Worm (Caenorhabditis elegans) whole organism, midembryonic: ENCODE measurements around the gene srw-109.

ENCODE experiments used
- T22C8.4 ChIP-seq: fragments of 200-800 bp; sonication (Bioruptor generic); IDR thresholded peaks from 2 replicates; pipeline ENCODE4 v1.3.6; 2022; ENCODE audit warnings: missing genetic modification characterization, missing compliant biosample characterization
- cog-1 ChIP-seq: sonication (generic microtip); optimal IDR thresholded peaks from 2 replicates; lab custom pipeline; 2016; ENCODE audit warnings: missing genetic modification characterization, missing compliant biosample characterization
- flt-1 ChIP-seq: fragments of 200-800 bp; sonication (Bioruptor generic); IDR thresholded peaks from 2 replicates; pipeline ENCODE4 v1.3.6; 2022; ENCODE audit warnings: missing genetic modification characterization, missing compliant biosample characterization
- klf-2 ChIP-seq: fragments of 200-800 bp; sonication (Bioruptor generic); conservative IDR thresholded peaks from 2 replicates; pipeline ENCODE4 v1.3.6; 2022; ENCODE audit warnings: missing genetic modification reagents, missing genetic modification characterization, missing compliant biosample characterization
- med-1 ChIP-seq: sonication (generic microtip); optimal IDR thresholded peaks from 2 replicates; lab custom pipeline; 2017; ENCODE audit warnings: missing genetic modification characterization, mild to moderate bottlenecking, missing compliant biosample characterization, antibody characterized with exemption, missing genetic modification reagents; ENCODE audit not compliant: insufficient read depth
- ref-1 ChIP-seq: fragments of 200-800 bp; sonication (Bioruptor generic); conservative IDR thresholded peaks from 2 replicates; pipeline ENCODE4 v1.3.6; 2022; ENCODE audit warnings: missing genetic modification reagents, missing genetic modification characterization, missing compliant biosample characterization
- tab-1 ChIP-seq: fragments of 200-800 bp; sonication (Bioruptor generic); IDR thresholded peaks from 2 replicates; pipeline ENCODE4 v1.3.6; 2022; ENCODE audit warnings: missing genetic modification characterization, missing compliant biosample characterization
- ztf-23 ChIP-seq: fragments of 200-800 bp; sonication (Bioruptor generic); IDR thresholded peaks from 2 replicates; pipeline ENCODE4 v1.3.6; 2022; ENCODE audit warnings: missing genetic modification reagents, missing genetic modification characterization, missing compliant biosample characterization
- ztf-29 ChIP-seq: fragments of 200-800 bp; sonication (Bioruptor generic); IDR thresholded peaks from 2 replicates; pipeline ENCODE4 v1.3.6; 2022; ENCODE audit warnings: missing genetic modification reagents, missing genetic modification characterization, missing compliant biosample characterization

The srw-109 gene

ce11 chrV:638328-638727 is 29.6 kb upstream of the srw-109 start, which contains the start of gene srj-37:
srj-37 (plus strand) TSS chrV:638628.
- TF ChIP-seq ztf-29 (GFP tag; lab: Robert Waterston, UW) (no peak), flt-1 (GFP tag; lab: Robert Waterston, UW) (no peak), klf-2 (no peak), ztf-23 (no peak), tab-1 (GFP tag; lab: Robert Waterston, UW) (no peak), cog-1 (no peak), T22C8.4 (GFP tag; lab: Robert Waterston, UW) (no peak), ref-1 (GFP tag; lab: Robert Waterston, UW) (no peak), med-1 (no peak)

ce11 chrV:636281-636680 is 27.5 kb upstream of the srw-109 start, which contains the start of gene pals-31:
pals-31 (plus strand) TSS chrV:636581.
- no peak for TF ChIP-seq cog-1
- no peak for TF ChIP-seq med-1
- no peak for TF ChIP-seq tab-1 (GFP tag; lab: Robert Waterston, UW)
- no peak for TF ChIP-seq ztf-29 (GFP tag; lab: Robert Waterston, UW)
- TF ChIP-seq ztf-23 = no peak
- TF ChIP-seq T22C8.4 (GFP tag; lab: Robert Waterston, UW) = no peak
- TF ChIP-seq klf-2 = no peak
- no peak for TF ChIP-seq flt-1 (GFP tag; lab: Robert Waterston, UW)
- TF ChIP-seq ref-1 (GFP tag; lab: Robert Waterston, UW) = no peak

ce11 chrV:635630-636029 is 26.9 kb upstream of the srw-109 start:
- TF ChIP-seq ztf-29 (GFP tag; lab: Robert Waterston, UW) = no peak
- no peak for TF ChIP-seq T22C8.4 (GFP tag; lab: Robert Waterston, UW)
- no peak for TF ChIP-seq tab-1 (GFP tag; lab: Robert Waterston, UW)
- no peak for TF ChIP-seq flt-1 (GFP tag; lab: Robert Waterston, UW)
- no peak for TF ChIP-seq ref-1 (GFP tag; lab: Robert Waterston, UW)
- no peak for TF ChIP-seq cog-1

- TF ChIP-seq ztf-29 (GFP tag; lab: Robert Waterston, UW) (no peak), flt-1 (GFP tag; lab: Robert Waterston, UW) (no peak), klf-2 (no peak), ztf-23 (no peak)
Measured at ce11 chrV:634855-635254, 26.1 kb upstream of the srw-109 start, which contains the start of gene F48G7.10. F48G7.10 (minus strand) TSS chrV:634955.

- TF ChIP-seq cog-1 (no peak), ztf-29 (GFP tag; lab: Robert Waterston, UW) (no peak), ztf-23 (no peak), tab-1 (GFP tag; lab: Robert Waterston, UW) (no peak), med-1 (no peak), flt-1 (GFP tag; lab: Robert Waterston, UW) (no peak), T22C8.4 (GFP tag; lab: Robert Waterston, UW) (no peak), klf-2 (no peak), ref-1 (GFP tag; lab: Robert Waterston, UW) (no peak)
Measured at ce11 chrV:631832-632231, 23.1 kb upstream of the srw-109 start.

- no peak for TF ChIP-seq tab-1 (GFP tag; lab: Robert Waterston, UW)
- no peak for TF ChIP-seq ztf-23
- no peak for TF ChIP-seq klf-2
Measured at ce11 chrV:628527-628926, 19.8 kb upstream of the srw-109 start, which contains the start of gene F48G7.9. F48G7.9 (minus strand) TSS chrV:628627.

- no peak for TF ChIP-seq T22C8.4 (GFP tag; lab: Robert Waterston, UW)
- no peak for TF ChIP-seq ref-1 (GFP tag; lab: Robert Waterston, UW)
Measured at ce11 chrV:627585-627984, 18.8 kb upstream of the srw-109 start, which contains the start of gene F48G7.8. F48G7.8 (minus strand) TSS chrV:627685.

- TF ChIP-seq cog-1 (no peak), T22C8.4 (GFP tag; lab: Robert Waterston, UW) (no peak), tab-1 (GFP tag; lab: Robert Waterston, UW) (no peak), ztf-23 (no peak), ref-1 (GFP tag; lab: Robert Waterston, UW) (no peak), ztf-29 (GFP tag; lab: Robert Waterston, UW) (no peak), med-1 (no peak), klf-2 (no peak), flt-1 (GFP tag; lab: Robert Waterston, UW) (no peak)
Measured at ce11 chrV:626321-626720, 17.6 kb upstream of the srw-109 start, which contains the start of gene F48G7.7. F48G7.7 (minus strand) TSS chrV:626421.

- TF ChIP-seq ref-1 (GFP tag; lab: Robert Waterston, UW) (no peak), ztf-29 (GFP tag; lab: Robert Waterston, UW) (no peak), flt-1 (GFP tag; lab: Robert Waterston, UW) (no peak), klf-2 (no peak), T22C8.4 (GFP tag; lab: Robert Waterston, UW) (no peak), cog-1 (no peak), tab-1 (GFP tag; lab: Robert Waterston, UW) (no peak), med-1 (no peak), ztf-23 (no peak)
Measured at ce11 chrV:624922-625321, 16.2 kb upstream of the srw-109 start, which contains the start of gene srt-17. srt-17 (minus strand) TSS chrV:625022.

ce11 chrV:622902-623301 is 14.2 kb upstream of the srw-109 start, which contains the start of gene F48G7.5:
F48G7.5 (minus strand) TSS chrV:622935.
- TF ChIP-seq med-1 (no peak), ztf-23 (no peak), tab-1 (GFP tag; lab: Robert Waterston, UW) (no peak), flt-1 (GFP tag; lab: Robert Waterston, UW) (no peak), ztf-29 (GFP tag; lab: Robert Waterston, UW) (no peak), T22C8.4 (GFP tag; lab: Robert Waterston, UW) (no peak), klf-2 (no peak), cog-1 (no peak), ref-1 (GFP tag; lab: Robert Waterston, UW) (no peak)

- TF ChIP-seq ref-1 (GFP tag; lab: Robert Waterston, UW) (no peak), ztf-29 (GFP tag; lab: Robert Waterston, UW) (no peak), tab-1 (GFP tag; lab: Robert Waterston, UW) (no peak), cog-1 (no peak), T22C8.4 (GFP tag; lab: Robert Waterston, UW) (no peak), med-1 (no peak), ztf-23 (no peak), klf-2 (no peak), flt-1 (GFP tag; lab: Robert Waterston, UW) (no peak)
Measured at ce11 chrV:620987-621386, 12.2 kb upstream of the srw-109 start.
